Fruit fly (Drosophila melanogaster) Kc167 (cell line): ENCODE measurements around the gene Ent3.

ENCODE experiments used
- Myc ChIP-seq: fragments of >200 bp; optimal IDR thresholded peaks from 2 replicates; lab custom pipeline; 2017; ENCODE audit warnings: missing external identifiers
- insv ChIP-seq: fragments of >200 bp; optimal IDR thresholded peaks from 3 replicates; lab custom pipeline; 2018; ENCODE audit warnings: missing external identifiers
- psq ChIP-seq: fragments of >200 bp; optimal IDR thresholded peaks from 2 replicates; lab custom pipeline; 2017; ENCODE audit warnings: missing external identifiers
- ttk ChIP-seq: sonication (Bioruptor generic); optimal IDR thresholded peaks from 2 replicates; lab custom pipeline; 2017; ENCODE audit warnings: missing external identifiers

- TF ChIP-seq ttk (lab: Kevin White, UChicago) (no peak), psq (no peak), Myc (lab: Kevin White, UChicago) (no peak), insv (lab: Kevin White, UChicago) (no peak)
Observed at dm6 chr3L:12833864-12834525, 19.5 kb upstream of the Ent3 start.
